Worm (Caenorhabditis elegans) whole organism, L2 larva: Measurements from ENCODE around the gene unc-34.

Experiments used
- blmp-1 ChIP-seq: sonication (generic microtip); optimal IDR thresholded peaks from 2 replicates; lab custom pipeline; 2017; ENCODE audit warnings: missing genetic modification characterization, mild to moderate bottlenecking, missing compliant biosample characterization, antibody characterized with exemption, moderate library complexity; ENCODE audit not compliant: insufficient read depth
- elt-3 ChIP-seq: sonication (generic microtip); optimal IDR thresholded peaks from 2 replicates; lab custom pipeline; 2017; ENCODE audit warnings: missing biosample characterization, missing genetic modification characterization
- fos-1 ChIP-seq: fragments of 150-350 bp; optimal IDR thresholded peaks from 2 replicates; lab custom pipeline; 2014; ENCODE audit warnings: missing biosample characterization, missing genetic modification characterization
- snpc-4 ChIP-seq: fragments of 150-350 bp; optimal IDR thresholded peaks from 2 replicates; lab custom pipeline; 2014; ENCODE audit warnings: missing biosample characterization, missing genetic modification characterization
- unc-55 ChIP-seq: fragments of 150-350 bp; sonication (generic microtip); optimal IDR thresholded peaks from 3 replicates; lab custom pipeline; 2014; ENCODE audit warnings: missing biosample characterization, missing genetic modification reagents, missing genetic modification characterization
- unc-62 ChIP-seq: fragments of 150-350 bp; optimal IDR thresholded peaks from 2 replicates; lab custom pipeline; 2014; ENCODE audit warnings: missing biosample characterization, missing genetic modification reagents, missing genetic modification characterization

DNA sequence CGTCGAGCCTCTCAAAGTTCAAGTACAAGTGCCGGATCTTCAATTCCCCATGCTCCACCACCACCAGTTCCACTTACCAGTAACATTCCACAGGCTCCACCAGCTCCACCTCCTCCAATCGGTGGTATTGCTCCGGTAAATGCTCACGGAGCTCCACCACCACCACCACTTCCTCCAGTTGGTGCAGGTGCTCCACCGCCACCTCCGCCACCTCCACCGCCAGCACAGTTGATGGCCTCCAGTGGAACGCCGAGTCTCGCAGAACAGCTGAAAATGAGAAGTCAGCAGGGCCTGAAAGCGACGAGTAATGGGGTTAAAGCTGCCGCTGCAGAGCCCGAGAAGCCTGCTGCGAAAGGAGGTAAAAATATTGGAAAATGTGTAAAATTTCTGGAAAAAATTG is 7.8 kb downstream of the unc-34 start:
- TF ChIP-seq blmp-1 (tag; lab: Kevin White, UChicago) (no peak), unc-55 (no peak), unc-62 (no peak), snpc-4 (no peak), elt-3 (no peak), fos-1 (no peak)
